Worm (Caenorhabditis elegans): Measurements from ENCODE around the gene Y17G9B.5.

DNA sequence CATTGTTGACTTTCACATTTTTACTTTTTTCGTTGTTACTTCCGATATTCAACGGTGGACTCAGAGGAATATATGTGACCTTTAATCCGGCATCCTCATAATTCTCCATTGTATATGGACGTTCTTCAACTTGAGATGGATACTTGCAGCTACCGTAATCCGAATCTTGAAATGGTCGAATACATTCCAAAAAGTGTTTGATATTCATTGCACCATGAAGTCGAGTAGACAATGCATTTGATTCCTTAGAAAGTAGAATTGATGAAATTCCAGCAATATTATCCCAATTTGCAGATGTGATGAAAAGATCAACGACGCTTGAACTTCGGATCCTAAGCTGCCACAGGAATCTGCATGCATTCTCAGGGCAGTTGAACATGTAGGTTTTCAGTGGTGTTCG is 7.6 kb upstream of the Y17G9B.5 start:
- TF ChIP-seq pag-3 (tag; optimal IDR thresholded peaks at IDR 0.05; ENCODE audit: borderline replicate concordance): no peak
- no peak for TF ChIP-seq Y22D7AL.16 (tag; optimal IDR thresholded peaks at IDR 0.05)
- TF ChIP-seq ceh-30 (tag; optimal IDR thresholded peaks at IDR 0.05): no peak
- TF ChIP-seq sox-4 (tag; optimal IDR thresholded peaks at IDR 0.05): no peak
- TF ChIP-seq unc-86 (tag; optimal IDR thresholded peaks at IDR 0.05): no peak
- TF ChIP-seq ahr-1 (tag; optimal IDR thresholded peaks at IDR 0.05): no peak
- TF ChIP-seq tbx-2 (tag; optimal IDR thresholded peaks at IDR 0.05): no peak
- TF ChIP-seq elt-4 (tag; optimal IDR thresholded peaks at IDR 0.05): no peak
- no peak for TF ChIP-seq lin-11 (tag; optimal IDR thresholded peaks at IDR 0.05)
- no peak for TF ChIP-seq hlh-30 (tag; optimal IDR thresholded peaks at IDR 0.05; ENCODE audit: insufficient read depth)
- TF ChIP-seq ama-1 (optimal IDR thresholded peaks at IDR 0.05): no peak
- TF ChIP-seq hlh-15 (tag; optimal IDR thresholded peaks at IDR 0.05): no peak
- no peak for TF ChIP-seq unc-3 (GFP tag; conservative IDR thresholded peaks at IDR 0.05)
- no peak for TF ChIP-seq unc-3 (tag; optimal IDR thresholded peaks at IDR 0.05)

Measured in whole organism, late embryonic.